Fruit fly (Drosophila melanogaster): ENCODE measurements around the gene CG33128.

Gene CG33128

DNA sequence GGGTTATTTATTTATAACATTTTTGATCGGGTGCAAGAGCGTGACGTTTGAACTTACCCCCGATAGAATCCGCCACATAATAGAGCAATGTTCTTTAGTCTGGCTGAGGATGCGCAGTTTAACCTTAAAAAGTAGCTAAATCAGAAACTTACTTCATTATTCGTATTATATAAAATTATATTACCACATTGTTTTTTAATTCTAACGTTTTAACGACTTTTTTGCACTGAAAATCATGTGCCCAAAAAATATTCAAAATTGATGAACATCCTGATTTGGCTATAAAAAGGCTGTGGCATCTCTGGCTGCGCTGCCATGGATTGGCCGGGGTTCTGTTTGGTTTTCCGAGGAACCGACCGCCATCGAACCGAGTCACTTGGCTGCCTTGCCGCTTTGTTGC is 23.9 kb upstream of the CG33128 start (continued):
- TF ChIP-seq CG13424 (tag; optimal IDR thresholded peaks at IDR 0.05), result no peak
- TF ChIP-seq Adf1 (GFP tag; IDR thresholded peaks at IDR 0.05), result no peak
- no peak for TF ChIP-seq fd3F (GFP tag; optimal IDR thresholded peaks at IDR 0.05)
- no peak for TF ChIP-seq Tbp (GFP tag; optimal IDR thresholded peaks at IDR 0.05)

DNA sequence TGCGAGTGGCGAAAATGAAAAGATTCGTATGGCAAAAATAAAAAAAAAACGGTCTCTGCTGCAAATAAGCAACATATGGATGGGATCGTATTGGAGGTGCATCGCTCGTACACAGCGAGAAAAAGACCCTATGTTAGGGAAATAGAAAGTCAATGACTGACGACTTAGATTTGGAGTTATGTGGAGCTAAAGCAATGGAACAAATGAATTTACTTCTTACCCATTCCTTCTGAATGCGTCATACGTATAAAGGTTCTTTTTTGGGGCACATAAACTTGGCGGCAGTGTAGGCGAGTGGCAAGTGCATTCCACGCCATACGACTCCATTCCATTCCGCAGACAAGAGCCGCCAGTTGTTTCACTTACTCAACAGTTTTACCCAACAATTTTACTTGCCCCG is 23.1 kb upstream of the CG33128 start:
- TF ChIP-seq CG33557 (GFP tag; optimal IDR thresholded peaks at IDR 0.05), result no peak
- no peak for TF ChIP-seq CG2889 (GFP tag; IDR thresholded peaks at IDR 0.05)
- peak; percentile 2 for TF ChIP-seq CG9727 (GFP tag; optimal IDR thresholded peaks at IDR 0.05)
- no peak for TF ChIP-seq prd (optimal IDR thresholded peaks at IDR 0.05)
- 0 out of 3 replicates have a peak, but pooled peaks have one; percentile 23 for TF ChIP-seq prd (GFP tag; IDR thresholded peaks at IDR 0.05)
- TF ChIP-seq ci (GFP tag; IDR thresholded peaks at IDR 0.05), result 0 out of 3 replicates have a peak, but pooled peaks have one; percentile 29
- TF ChIP-seq CG13775 (GFP tag; optimal IDR thresholded peaks at IDR 0.05), result no peak
- TF ChIP-seq bsh (GFP tag; optimal IDR thresholded peaks at IDR 0.05), result peak; percentile 4 to 14
- TF ChIP-seq CG9215 (GFP tag; IDR thresholded peaks at IDR 0.05), result no peak
- peak; percentile 7 for TF ChIP-seq lbe (GFP tag; optimal IDR thresholded peaks at IDR 0.05)
- TF ChIP-seq onecut (GFP tag; IDR thresholded peaks at IDR 0.05), result no peak
- peak; percentile 39 for TF ChIP-seq CG10979 (tag; optimal IDR thresholded peaks at IDR 0.05)
- TF ChIP-seq CG1603 (tag; optimal IDR thresholded peaks at IDR 0.05), result peak; percentile 33
- no peak for TF ChIP-seq pnt (GFP tag; optimal IDR thresholded peaks at IDR 0.05)
- TF ChIP-seq CG14050 (GFP tag; IDR thresholded peaks at IDR 0.05), result no peak
- TF ChIP-seq CG2712 (tag; optimal IDR thresholded peaks at IDR 0.05), result peak; percentile 6
- TF ChIP-seq D19B (GFP tag; optimal IDR thresholded peaks at IDR 0.05), result no peak
- TF ChIP-seq phol (tag; optimal IDR thresholded peaks at IDR 0.05), result peak; percentile 5
- TF ChIP-seq tgo (GFP tag; IDR thresholded peaks at IDR 0.05), result no peak
- TF ChIP-seq ATbp (GFP tag; optimal IDR thresholded peaks at IDR 0.05), result peak; percentile 3
- no peak for TF ChIP-seq Dip2 (GFP tag; IDR thresholded peaks at IDR 0.05)
- TF ChIP-seq dmrt11E (tag; optimal IDR thresholded peaks at IDR 0.05), result peak; percentile 48
- TF ChIP-seq sens (GFP tag), result peak; percentile 82
- TF ChIP-seq gem (tag; optimal IDR thresholded peaks at IDR 0.05), result peak; percentile 22
- TF ChIP-seq nom (GFP tag; optimal IDR thresholded peaks at IDR 0.05), result peak; percentile 41
- TF ChIP-seq dmrt99B (tag; optimal IDR thresholded peaks at IDR 0.05), result no peak
- TF ChIP-seq pb (GFP tag; optimal IDR thresholded peaks at IDR 0.05), result no peak
- no peak for TF ChIP-seq CG8281 (tag; optimal IDR thresholded peaks at IDR 0.05)
- peak; percentile 53 for TF ChIP-seq Xrp1 (GFP tag; IDR thresholded peaks at IDR 0.05)
- peak; percentile 12 for TF ChIP-seq tin (GFP tag; optimal IDR thresholded peaks at IDR 0.05)
- no peak for TF ChIP-seq NC2β (GFP tag; optimal IDR thresholded peaks at IDR 0.05)
- TF ChIP-seq CG7839 (tag; optimal IDR thresholded peaks at IDR 0.05), result peak; percentile 3
- peak; percentile 3 for TF ChIP-seq CG12391 (tag; optimal IDR thresholded peaks at IDR 0.05)
- TF ChIP-seq Med (GFP tag), result peak; percentile 54
- 0 out of 2 replicates have a peak, but pooled peaks have one; percentile 8 for TF ChIP-seq HLH3B (GFP tag; IDR thresholded peaks at IDR 0.05)
- no peak for TF ChIP-seq ssp (GFP tag; IDR thresholded peaks at IDR 0.05)
- TF ChIP-seq lov (optimal IDR thresholded peaks at IDR 0.05), result no peak
- 0 out of 3 replicates have a peak, but pooled peaks have one; percentile 11 for TF ChIP-seq lov (GFP tag; IDR thresholded peaks at IDR 0.05)
- TF ChIP-seq bowl (GFP tag; IDR thresholded peaks at IDR 0.05), result no peak
- no peak for TF ChIP-seq CG1602 (GFP tag; optimal IDR thresholded peaks at IDR 0.05)
